Fruit fly (Drosophila melanogaster) whole organism, embryonic: ENCODE data around the gene PolD2.

Experiments
- Ada2b ChIP-seq: fragments of 200-800 bp; sonication (Bioruptor generic); IDR thresholded peaks from 2 replicates; pipeline ENCODE4 v1.3.6; 2022; ENCODE audit warnings: missing biosample characterization, missing genetic modification characterization
- B-H1 ChIP-seq: fragments of 200-800 bp; sonication (Bioruptor generic); IDR thresholded peaks from 3 replicates; pipeline ENCODE4 v1.3.6; 2022; ENCODE audit warnings: missing biosample characterization, missing genetic modification characterization
- Blimp-1 ChIP-seq: fragments of 200-800 bp; sonication (Bioruptor generic); optimal IDR thresholded peaks from 3 replicates; lab custom pipeline; 2018; ENCODE audit warnings: missing biosample characterization, missing genetic modification characterization, mild to moderate bottlenecking, moderate library complexity, missing genetic modification reagents
- CG10543 ChIP-seq: fragments of 200-800 bp; sonication (Bioruptor generic); optimal IDR thresholded peaks from 3 replicates; lab custom pipeline; 2017; ENCODE audit warnings: missing biosample characterization, mild to moderate bottlenecking, missing genetic modification characterization, moderate library complexity
- CG10979 ChIP-seq: fragments of 200-800 bp; sonication (Bioruptor generic); optimal IDR thresholded peaks from 2 replicates; lab custom pipeline; 2018; ENCODE audit warnings: missing biosample characterization, mild to moderate bottlenecking, missing genetic modification characterization, moderate library complexity
- CG11696 ChIP-seq: fragments of 200-800 bp; sonication (Bioruptor generic); IDR thresholded peaks from 2 replicates; pipeline ENCODE4 v1.3.6; 2022; ENCODE audit warnings: missing biosample characterization, missing genetic modification characterization
- CG12299 ChIP-seq: fragments of 200-800 bp; sonication (Bioruptor generic); optimal IDR thresholded peaks from 2 replicates; lab custom pipeline; 2018; ENCODE audit warnings: missing biosample characterization, mild to moderate bottlenecking, missing genetic modification characterization
- CG13775 ChIP-seq: fragments of 200-800 bp; sonication (Bioruptor generic); optimal IDR thresholded peaks from 3 replicates; lab custom pipeline; 2017; ENCODE audit warnings: missing biosample characterization, mild to moderate bottlenecking, missing genetic modification characterization
- CG14965 ChIP-seq: fragments of 200-800 bp; sonication (Bioruptor generic); optimal IDR thresholded peaks from 2 replicates; lab custom pipeline; 2016; ENCODE audit warnings: missing biosample characterization, missing genetic modification characterization, borderline replicate concordance
- CG1529 ChIP-seq: fragments of 200-800 bp; sonication (Bioruptor generic); optimal IDR thresholded peaks from 3 replicates; lab custom pipeline; 2018; ENCODE audit warnings: missing biosample characterization, missing genetic modification characterization
- CG31365 ChIP-seq: fragments of 200-800 bp; sonication (Bioruptor generic); optimal IDR thresholded peaks from 2 replicates; lab custom pipeline; 2018; ENCODE audit warnings: missing biosample characterization, mild to moderate bottlenecking, missing genetic modification characterization
- CG31388 ChIP-seq: fragments of 200-800 bp; sonication (Bioruptor generic); optimal IDR thresholded peaks from 2 replicates; lab custom pipeline; 2016; ENCODE audit warnings: missing biosample characterization, missing genetic modification characterization
- CG6683 ChIP-seq: fragments of 200-800 bp; sonication (Bioruptor generic); optimal IDR thresholded peaks from 2 replicates; lab custom pipeline; 2017; ENCODE audit warnings: missing biosample characterization, mild to moderate bottlenecking, missing genetic modification characterization, missing genetic modification reagents
- CG9817 ChIP-seq: fragments of 200-800 bp; sonication (Bioruptor generic); optimal IDR thresholded peaks from 2 replicates; lab custom pipeline; 2018; ENCODE audit warnings: missing biosample characterization, mild to moderate bottlenecking, missing genetic modification characterization, moderate library complexity
- CG9932 ChIP-seq: fragments of 200-800 bp; sonication (Bioruptor generic); IDR thresholded peaks from 2 replicates; pipeline ENCODE4 v1.3.6; 2022; ENCODE audit warnings: missing biosample characterization, missing genetic modification characterization
- Dfd ChIP-seq, 2 experiments: fragments of >200 bp; optimal IDR thresholded peaks; 2 replicates each; lab custom pipeline; 2017; ENCODE audit warnings: missing biosample characterization in 2 of 2, missing genetic modification characterization in 2 of 2
- Hand ChIP-seq: fragments of 200-800 bp; sonication (Bioruptor generic); optimal IDR thresholded peaks from 2 replicates; lab custom pipeline; 2017; ENCODE audit warnings: mild to moderate bottlenecking, missing biosample characterization, missing genetic modification reagents, missing genetic modification characterization
- HmgD ChIP-seq: fragments of 200-800 bp; sonication (Bioruptor generic); optimal IDR thresholded peaks from 3 replicates; lab custom pipeline; 2016; ENCODE audit warnings: missing biosample characterization, missing genetic modification characterization
- HmgZ ChIP-seq: fragments of 200-800 bp; sonication (Bioruptor generic); optimal IDR thresholded peaks from 2 replicates; lab custom pipeline; 2018; ENCODE audit warnings: missing biosample characterization, mild to moderate bottlenecking, missing genetic modification characterization
- Hr3 ChIP-seq: fragments of 200-800 bp; sonication (Bioruptor generic); optimal IDR thresholded peaks from 3 replicates; lab custom pipeline; 2016; ENCODE audit warnings: missing biosample characterization, missing genetic modification characterization
- Meics ChIP-seq: fragments of 200-800 bp; sonication (Bioruptor generic); optimal IDR thresholded peaks from 2 replicates; lab custom pipeline; 2017; ENCODE audit warnings: missing biosample characterization, mild to moderate bottlenecking, missing genetic modification characterization
- NFAT ChIP-seq: fragments of 200-800 bp; sonication (Bioruptor generic); IDR thresholded peaks from 2 replicates; pipeline ENCODE4 v1.3.6; 2022; ENCODE audit warnings: missing biosample characterization, missing genetic modification characterization
- NK7.1 ChIP-seq: fragments of 200-800 bp; sonication (Bioruptor generic); optimal IDR thresholded peaks from 3 replicates; lab custom pipeline; 2016; ENCODE audit warnings: missing biosample characterization, missing genetic modification characterization
- Neu2 ChIP-seq: fragments of 200-800 bp; sonication (Bioruptor generic); optimal IDR thresholded peaks from 3 replicates; lab custom pipeline; 2016; ENCODE audit warnings: missing biosample characterization, missing genetic modification characterization, borderline replicate concordance
- Ravus ChIP-seq: fragments of 200-800 bp; sonication (Bioruptor generic); IDR thresholded peaks from 2 replicates; pipeline ENCODE4 v1.3.6; 2022; ENCODE audit warnings: missing biosample characterization, missing genetic modification characterization
- Rfx ChIP-seq: fragments of 200-800 bp; sonication (Bioruptor generic); IDR thresholded peaks from 2 replicates; pipeline ENCODE4 v1.3.6; 2022; ENCODE audit warnings: missing biosample characterization, missing genetic modification characterization
- Xbp1 ChIP-seq: fragments of 200-800 bp; sonication (Bioruptor generic); optimal IDR thresholded peaks from 3 replicates; lab custom pipeline; 2016; ENCODE audit warnings: missing biosample characterization, mild to moderate bottlenecking, missing genetic modification characterization
- ara ChIP-seq: fragments of 200-800 bp; sonication (Bioruptor generic); IDR thresholded peaks from 2 replicates; pipeline ENCODE4 v1.3.6; 2022; ENCODE audit warnings: missing biosample characterization, missing genetic modification characterization
- bowl ChIP-seq: fragments of 200-800 bp; sonication (Bioruptor generic); IDR thresholded peaks from 2 replicates; pipeline ENCODE4 v1.3.6; 2022; ENCODE audit warnings: missing biosample characterization, missing genetic modification characterization
- cad ChIP-seq: fragments of >200 bp; optimal IDR thresholded peaks from 2 replicates; lab custom pipeline; 2017; ENCODE audit warnings: missing biosample characterization, missing genetic modification characterization
- cg ChIP-seq: fragments of 200-800 bp; sonication (Bioruptor generic); optimal IDR thresholded peaks from 3 replicates; lab custom pipeline; 2019; ENCODE audit warnings: missing biosample characterization, mild to moderate bottlenecking, missing genetic modification characterization, moderate library complexity
- crc ChIP-seq: fragments of 200-800 bp; sonication (Bioruptor generic); optimal IDR thresholded peaks from 2 replicates; lab custom pipeline; 2016; ENCODE audit warnings: missing biosample characterization, missing genetic modification characterization
- crp ChIP-seq, 2 experiments: fragments of 200-800 bp; sonication (Bioruptor generic); optimal IDR thresholded peaks; 2 replicates in 1 of 2; 3 replicates in 1 of 2; lab custom pipeline; 2017; ENCODE audit warnings: missing biosample characterization in 2 of 2, missing genetic modification characterization in 2 of 2, mild to moderate bottlenecking in 1 of 2, moderate library complexity in 1 of 2
- dimm ChIP-seq: fragments of 200-800 bp; sonication (Bioruptor generic); IDR thresholded peaks from 2 replicates; pipeline ENCODE4 v1.3.6; 2022; ENCODE audit warnings: missing biosample characterization, missing genetic modification characterization
- dm ChIP-seq: fragments of 200-800 bp; sonication (Bioruptor generic); optimal IDR thresholded peaks from 3 replicates; lab custom pipeline; 2016; ENCODE audit warnings: missing biosample characterization, missing genetic modification characterization
- fd96Cb ChIP-seq: fragments of 200-800 bp; sonication (Bioruptor generic); optimal IDR thresholded peaks from 2 replicates; lab custom pipeline; 2018; ENCODE audit warnings: missing biosample characterization, mild to moderate bottlenecking, missing genetic modification characterization, moderate library complexity
- jumu ChIP-seq: fragments of 200-800 bp; sonication (Bioruptor generic); optimal IDR thresholded peaks from 3 replicates; lab custom pipeline; 2016; ENCODE audit warnings: missing biosample characterization, missing genetic modification characterization
- nau ChIP-seq: fragments of 200-800 bp; sonication (Bioruptor generic); optimal IDR thresholded peaks from 3 replicates; lab custom pipeline; 2017; ENCODE audit warnings: missing biosample characterization, mild to moderate bottlenecking, missing genetic modification characterization, missing genetic modification reagents
- odd ChIP-seq: fragments of 200-800 bp; sonication (Bioruptor generic); optimal IDR thresholded peaks from 2 replicates; lab custom pipeline; 2017; ENCODE audit warnings: missing biosample characterization, mild to moderate bottlenecking, missing genetic modification characterization
- pfk ChIP-seq: fragments of 200-800 bp; sonication (Bioruptor generic); optimal IDR thresholded peaks from 2 replicates; lab custom pipeline; 2018; ENCODE audit warnings: missing biosample characterization, mild to moderate bottlenecking, missing genetic modification characterization, moderate library complexity
- pzg ChIP-seq: fragments of 200-800 bp; sonication (Bioruptor generic); optimal IDR thresholded peaks from 3 replicates; lab custom pipeline; 2018; ENCODE audit warnings: missing biosample characterization, mild to moderate bottlenecking, missing genetic modification characterization, moderate library complexity
- sens-2 ChIP-seq: fragments of 200-800 bp; sonication (Bioruptor generic); IDR thresholded peaks from 2 replicates; pipeline ENCODE4 v1.3.6; 2022; ENCODE audit warnings: missing biosample characterization, missing genetic modification characterization
- slp2 ChIP-seq: fragments of 200-800 bp; sonication (Bioruptor generic); optimal IDR thresholded peaks from 2 replicates; lab custom pipeline; 2016; ENCODE audit warnings: missing biosample characterization, missing genetic modification characterization
- sr ChIP-seq: fragments of 200-800 bp; sonication (Bioruptor generic); IDR thresholded peaks from 3 replicates; pipeline ENCODE4 v1.3.6; 2022; ENCODE audit warnings: missing biosample characterization, missing genetic modification characterization
- toy ChIP-seq: fragments of 200-800 bp; sonication (Bioruptor generic); IDR thresholded peaks from 2 replicates; pipeline ENCODE4 v1.3.6; 2022; ENCODE audit warnings: missing biosample characterization, missing genetic modification characterization
- yki ChIP-seq: fragments of >200 bp; optimal IDR thresholded peaks from 3 replicates; lab custom pipeline; 2018
- z ChIP-seq: fragments of 200-800 bp; sonication (Bioruptor generic); IDR thresholded peaks from 3 replicates; pipeline ENCODE4 v1.3.6; 2022; ENCODE audit warnings: missing biosample characterization, missing genetic modification characterization
- zen ChIP-seq: fragments of 200-800 bp; sonication (Bioruptor generic); optimal IDR thresholded peaks from 3 replicates; lab custom pipeline; 2018; ENCODE audit warnings: missing biosample characterization, mild to moderate bottlenecking, missing genetic modification characterization, moderate library complexity
- zfh1 ChIP-seq: fragments of 200-800 bp; sonication (Bioruptor generic); IDR thresholded peaks from 3 replicates; pipeline ENCODE4 v1.3.6; 2022; ENCODE audit warnings: missing biosample characterization, missing genetic modification characterization

Gene PolD2

dm6 chr3L:1740129-1740975 lies 35.1 kb upstream of the PolD2 start (continued):
- TF ChIP-seq CG1529 (GFP tag; lab: Kevin White, UChicago) (no peak), CG31388 (GFP tag; lab: Kevin White, UChicago) (no peak), CG9932 (peak; percentile 63), CG10543 (GFP tag; lab: Kevin White, UChicago) (no peak), dm (GFP tag; lab: Kevin White, UChicago) (peak; percentile 23), Dfd (GFP tag; optimal IDR thresholded peaks at IDR 0.05; lab: Kevin White, UChicago) (no peak), HmgD (no peak), CG13775 (no peak), Hr3 (GFP tag; lab: Kevin White, UChicago) (peak; percentile 59), sens-2 (GFP tag; lab: Robert Waterston, UW) (0 out of 2 replicates have a peak, but pooled peaks have one; percentile 35), pfk (no peak), nau (GFP tag; lab: Kevin White, UChicago) (no peak), Ravus (GFP tag; lab: Robert Waterston, UW) (peak; percentile 13; the same call in 1 of the 2 replicates), Ada2b (GFP tag; lab: Robert Waterston, UW) (no peak), fd96Cb (tag; lab: Kevin White, UChicago) (no peak), zfh1 (GFP tag; lab: Robert Waterston, UW) (peak; percentile 62; the same call in 2 of the 3 replicates), B-H1 (GFP tag; lab: Robert Waterston, UW) (peak; percentile 81), zen (tag; lab: Kevin White, UChicago) (no peak), CG9817 (tag; lab: Kevin White, UChicago) (peak; percentile 51), HmgZ (tag; lab: Kevin White, UChicago) (peak; percentile 45), CG11696 (GFP tag; lab: Robert Waterston, UW) (peak; percentile 32; the same call in 1 of the 2 replicates), jumu (GFP tag; lab: Kevin White, UChicago) (peak; percentile 11), pzg (GFP tag; lab: Kevin White, UChicago) (no peak), dimm (GFP tag; lab: Robert Waterston, UW) (peak; percentile 62; the same call in 1 of the 2 replicates), CG12299 (tag; lab: Kevin White, UChicago) (no peak), CG14965 (GFP tag; lab: Kevin White, UChicago) (no peak), Neu2 (GFP tag; lab: Kevin White, UChicago) (no peak), Meics (peak; percentile 26), cad (GFP tag; lab: Kevin White, UChicago) (no peak), NFAT (peak; percentile 60; the same call in 1 of the 2 replicates), slp2 (GFP tag; lab: Kevin White, UChicago) (peak; percentile 36), CG31365 (tag; lab: Kevin White, UChicago) (no peak), cg (GFP tag; lab: Kevin White, UChicago) (no peak), Rfx (peak; percentile 87), ara (GFP tag; lab: Robert Waterston, UW) (no peak), crp (GFP tag; optimal IDR thresholded peaks at IDR 0.05; lab: Kevin White, UChicago) (peak in 1 of 2 experiments; percentile 15), odd (GFP tag; lab: Kevin White, UChicago) (peak; percentile 35), Xbp1 (peak; percentile 81), Hand (no peak), toy (GFP tag; lab: Robert Waterston, UW) (peak; percentile 43; the same call in 1 of the 2 replicates), Blimp-1 (GFP tag; lab: Kevin White, UChicago) (no peak), CG6683 (GFP tag; lab: Kevin White, UChicago) (no peak), bowl (GFP tag; lab: Robert Waterston, UW) (peak; percentile 74; the same call in 1 of the 2 replicates), CG10979 (no peak), yki (lab: Kevin White, UChicago) (no peak), NK7.1 (GFP tag; lab: Kevin White, UChicago) (peak; percentile 21), crc (GFP tag; lab: Kevin White, UChicago) (peak; percentile 60), z (GFP tag; lab: Robert Waterston, UW) (no peak), sr (GFP tag; lab: Robert Waterston, UW) (peak; percentile 92)
